Worm (Caenorhabditis elegans): ENCODE data around the gene cct-4.

Gene cct-4

DNA sequence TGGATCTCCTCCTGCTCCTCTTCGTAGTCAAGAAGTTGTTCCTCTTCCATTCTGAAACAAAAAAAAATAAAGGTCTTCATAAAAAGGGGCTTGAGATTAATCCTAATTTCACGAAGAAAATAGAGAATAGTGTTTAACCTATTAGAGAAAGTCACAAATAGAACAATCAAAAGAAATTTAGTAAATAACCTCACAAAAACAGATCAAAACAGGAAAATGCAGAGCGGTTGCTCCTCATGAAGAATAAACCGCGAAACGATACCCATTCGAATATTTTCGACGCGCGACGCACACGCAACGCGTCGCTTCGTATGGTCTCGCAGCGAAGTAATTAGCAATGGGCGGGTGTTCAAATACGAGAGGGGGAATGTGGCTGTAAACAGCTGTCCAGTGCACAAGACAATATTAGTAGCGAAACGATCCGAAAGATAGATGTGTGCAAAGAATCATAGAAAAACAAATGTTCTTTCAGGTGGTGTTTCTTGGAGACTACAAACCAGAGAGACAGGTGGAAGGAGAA, 45.4 kb downstream of the cct-4 start, which contains the start of gene hel-1 (continued):
- TF ChIP-seq ZK546.5 (tag; optimal IDR thresholded peaks at IDR 0.05) = no peak

DNA sequence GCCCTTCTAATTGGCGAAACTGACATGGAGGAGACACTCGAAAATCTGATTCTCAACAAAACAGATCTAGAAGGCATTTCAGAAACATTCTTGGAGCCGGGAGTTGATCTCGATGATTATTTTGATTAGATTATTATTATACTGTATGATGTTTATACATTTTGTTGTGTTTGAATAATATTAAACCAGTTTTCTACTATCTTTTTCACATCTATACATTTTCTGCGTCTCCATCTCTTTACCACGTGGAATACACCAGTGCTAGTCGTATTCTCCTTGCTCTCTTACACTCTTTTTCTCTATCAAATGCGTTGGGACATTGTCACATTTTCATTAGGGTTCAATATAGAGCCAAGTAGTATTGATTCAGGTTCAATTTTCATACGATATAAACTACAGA, 46.0 kb downstream of the cct-4 start, which contains the start of gene C26D10.4:
C26D10.4 (plus strand) TSS at position 301 of the 400 bp plus-strand sequence.
- no peak for TF ChIP-seq nfya-1 (tag; optimal IDR thresholded peaks at IDR 0.05; ENCODE audit: insufficient read depth)
- TF ChIP-seq nhr-12 (tag; optimal IDR thresholded peaks at IDR 0.05) = no peak
- TF ChIP-seq eor-1 (tag; optimal IDR thresholded peaks at IDR 0.05) = no peak
- TF ChIP-seq egl-5 (tag; optimal IDR thresholded peaks at IDR 0.05) = no peak
- TF ChIP-seq pha-4 (tag; optimal IDR thresholded peaks at IDR 0.05) = no peak
- no peak for TF ChIP-seq ceh-82 (tag; optimal IDR thresholded peaks at IDR 0.05)
- no peak for TF ChIP-seq nhr-76 (tag; optimal IDR thresholded peaks at IDR 0.05)
- TF ChIP-seq fkh-10 (GFP tag; optimal IDR thresholded peaks at IDR 0.05) = no peak
- TF ChIP-seq nhr-77 (tag; optimal IDR thresholded peaks at IDR 0.05) = no peak

DNA sequence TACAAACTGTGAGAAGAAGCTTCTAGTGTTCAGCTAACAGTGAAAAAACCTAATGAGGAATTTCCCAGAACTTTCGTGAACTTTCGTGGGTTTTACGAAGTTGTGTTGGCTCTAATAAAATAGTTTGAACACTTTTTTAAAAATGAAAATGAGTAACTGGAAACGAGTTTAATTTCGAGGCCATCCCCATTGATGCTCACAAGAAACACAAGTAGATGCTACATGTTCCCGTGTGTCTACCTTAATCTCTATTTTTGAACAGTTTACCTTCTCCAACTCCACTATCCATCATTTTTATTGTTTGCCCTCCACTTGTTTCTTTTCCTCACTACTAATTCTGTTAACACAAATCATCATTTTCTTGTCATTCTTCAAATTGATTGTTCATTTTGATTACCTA, 50.2 kb downstream of the cct-4 start, which contains the start of gene C26D10.7:
C26D10.7 (plus strand) TSS at position 301 of the 400 bp plus-strand sequence.
- TF ChIP-seq nhr-77 (tag; optimal IDR thresholded peaks at IDR 0.05) (no peak), fkh-2 (tag; optimal IDR thresholded peaks at IDR 0.05) (no peak), skn-1 (tag; optimal IDR thresholded peaks at IDR 0.05) (no peak), nhr-12 (tag; optimal IDR thresholded peaks at IDR 0.05) (no peak), ZK546.5 (tag; optimal IDR thresholded peaks at IDR 0.05) (no peak), ceh-16 (tag; optimal IDR thresholded peaks at IDR 0.05) (no peak), ceh-9 (tag; optimal IDR thresholded peaks at IDR 0.05) (no peak), pqm-1 (tag; optimal IDR thresholded peaks at IDR 0.05) (no peak), ceh-28 (tag; optimal IDR thresholded peaks at IDR 0.05) (no peak), sea-2 (GFP tag; optimal IDR thresholded peaks at IDR 0.05) (no peak)

All from whole organism, L3 larva.